Worm (Caenorhabditis elegans): ENCODE measurements around the gene B0336.7.

DNA sequence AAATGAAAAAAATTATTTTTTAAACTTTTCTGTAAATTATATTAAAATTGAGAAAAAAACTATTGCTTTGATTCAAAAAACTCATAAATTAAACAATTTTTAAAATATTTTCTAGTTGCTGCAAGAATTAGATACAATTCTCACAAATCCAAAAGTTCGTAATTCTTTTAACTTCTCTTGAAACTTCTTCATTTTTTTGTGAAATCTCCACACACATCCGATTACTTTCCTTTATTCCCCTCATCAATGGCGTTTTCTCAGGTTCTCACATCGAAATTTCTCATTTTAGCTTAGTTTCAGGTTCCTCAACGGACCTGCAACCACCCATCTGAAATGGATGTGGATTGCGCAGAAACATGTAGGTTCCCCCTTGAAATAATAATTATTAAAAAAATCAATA, 25.4 kb upstream of the B0336.7 start, which contains the start of gene wrm-1:
- TF ChIP-seq Y48G9A.11 (GFP tag; IDR thresholded peaks at IDR 0.05), result no peak
- no peak for TF ChIP-seq ceh-82 (tag; optimal IDR thresholded peaks at IDR 0.05)
- no peak for TF ChIP-seq hlh-30 (tag; optimal IDR thresholded peaks at IDR 0.05; ENCODE audit: insufficient read depth)
- no peak for TF ChIP-seq mxl-2 (GFP tag; conservative IDR thresholded peaks at IDR 0.05)
- TF ChIP-seq mep-1 (tag; optimal IDR thresholded peaks at IDR 0.05), result no peak
- no peak for TF ChIP-seq nhr-237 (tag; optimal IDR thresholded peaks at IDR 0.05)
- TF ChIP-seq ceh-32 (tag; optimal IDR thresholded peaks at IDR 0.05; ENCODE audit: poor library complexity), result no peak
- no peak for TF ChIP-seq lin-13 (GFP tag; optimal IDR thresholded peaks at IDR 0.05)
- no peak for TF ChIP-seq snpc-1.2 (GFP tag; IDR thresholded peaks at IDR 0.05)
- no peak for TF ChIP-seq R02D3.7 (tag; optimal IDR thresholded peaks at IDR 0.05)

All from whole organism, L4 larva.